Worm (Caenorhabditis elegans) whole organism, late embryonic: ENCODE results near the gene B0285.6.

Experiments used
- C38D4.7 ChIP-seq: fragments of 200-800 bp; sonication (Bioruptor generic); optimal IDR thresholded peaks from 2 replicates; lab custom pipeline; 2018; ENCODE audit warnings: mild to moderate bottlenecking, missing genetic modification characterization, moderate library complexity, missing compliant biosample characterization
- K02D7.2 ChIP-seq: sonication (generic microtip); optimal IDR thresholded peaks from 2 replicates; lab custom pipeline; 2017; ENCODE audit warnings: mild to moderate bottlenecking, missing genetic modification characterization, missing compliant biosample characterization
- K09A11.1 ChIP-seq: sonication (generic microtip); optimal IDR thresholded peaks from 2 replicates; lab custom pipeline; 2017; ENCODE audit warnings: antibody characterized with exemption, mild to moderate bottlenecking, missing genetic modification characterization, missing compliant biosample characterization; ENCODE audit not compliant: insufficient read depth
- T23F11.4 ChIP-seq: fragments of 200-800 bp; sonication (Bioruptor generic); optimal IDR thresholded peaks from 2 replicates; lab custom pipeline; 2018; ENCODE audit warnings: mild to moderate bottlenecking, missing genetic modification characterization, missing compliant biosample characterization
- ama-1 ChIP-seq: fragments of 150-350 bp; optimal IDR thresholded peaks from 2 replicates; lab custom pipeline; 2014
- ceh-14 ChIP-seq: sonication (generic microtip); optimal IDR thresholded peaks from 2 replicates; lab custom pipeline; 2016; ENCODE audit warnings: missing genotype, missing genetic modification characterization, missing compliant biosample characterization
- ceh-19 ChIP-seq: fragments of 200-800 bp; sonication (Bioruptor generic); optimal IDR thresholded peaks from 2 replicates; lab custom pipeline; 2018; ENCODE audit warnings: mild to moderate bottlenecking, missing genetic modification characterization, missing compliant biosample characterization
- ceh-2 ChIP-seq: sonication (generic microtip); optimal IDR thresholded peaks from 2 replicates; lab custom pipeline; 2016; ENCODE audit warnings: missing genotype, missing genetic modification characterization, missing compliant biosample characterization
- ceh-30 ChIP-seq: fragments of 150-350 bp; optimal IDR thresholded peaks from 2 replicates; lab custom pipeline; 2014; ENCODE audit warnings: missing biosample characterization, missing genetic modification characterization
- ceh-45 ChIP-seq: fragments of 200-800 bp; sonication (Bioruptor generic); IDR thresholded peaks from 2 replicates; pipeline ENCODE4 v1.3.6; 2022; ENCODE audit warnings: missing genetic modification reagents, missing genetic modification characterization, missing compliant biosample characterization
- ceh-48 ChIP-seq: sonication (generic microtip); optimal IDR thresholded peaks from 2 replicates; lab custom pipeline; 2016; ENCODE audit warnings: missing genetic modification characterization, inconsistent platforms, missing compliant biosample characterization
- ceh-9 ChIP-seq: sonication (generic microtip); optimal IDR thresholded peaks from 2 replicates; lab custom pipeline; 2016; ENCODE audit warnings: mild to moderate bottlenecking, missing genetic modification characterization, inconsistent platforms, missing compliant biosample characterization
- che-1 ChIP-seq: sonication (generic microtip); optimal IDR thresholded peaks from 2 replicates; lab custom pipeline; 2016; ENCODE audit warnings: mild to moderate bottlenecking, missing genetic modification characterization, missing compliant biosample characterization
- dmd-4 ChIP-seq: sonication (generic microtip); optimal IDR thresholded peaks from 2 replicates; lab custom pipeline; 2016; ENCODE audit warnings: borderline replicate concordance, missing genetic modification characterization, missing compliant biosample characterization
- elt-4 ChIP-seq: sonication (generic microtip); optimal IDR thresholded peaks from 2 replicates; lab custom pipeline; 2016; ENCODE audit warnings: missing genetic modification characterization, missing compliant biosample characterization
- fax-1 ChIP-seq: sonication (generic microtip); optimal IDR thresholded peaks from 2 replicates; lab custom pipeline; 2016; ENCODE audit warnings: missing genotype, missing genetic modification characterization, missing compliant biosample characterization
- fkh-10 ChIP-seq: fragments of 150-350 bp; optimal IDR thresholded peaks from 2 replicates; lab custom pipeline; 2014; ENCODE audit warnings: missing biosample characterization, missing genetic modification reagents, missing genetic modification characterization
- gmeb-2 ChIP-seq: sonication (generic microtip); optimal IDR thresholded peaks from 2 replicates; lab custom pipeline; 2016; ENCODE audit warnings: missing genetic modification characterization, inconsistent platforms, missing compliant biosample characterization
- hlh-8 ChIP-seq: sonication (generic microtip); optimal IDR thresholded peaks from 2 replicates; lab custom pipeline; 2016; ENCODE audit warnings: missing genotype, missing genetic modification characterization, missing compliant biosample characterization
- nfya-1 ChIP-seq: sonication (generic microtip); optimal IDR thresholded peaks from 2 replicates; lab custom pipeline; 2017; ENCODE audit warnings: missing genetic modification characterization, mild to moderate bottlenecking, missing compliant biosample characterization, antibody characterized with exemption, moderate library complexity
- nhr-11 ChIP-seq: fragments of 150-350 bp; optimal IDR thresholded peaks from 2 replicates; lab custom pipeline; 2014; ENCODE audit warnings: missing biosample characterization, missing genetic modification characterization
- nhr-232 ChIP-seq: sonication (generic microtip); optimal IDR thresholded peaks from 2 replicates; lab custom pipeline; 2016; ENCODE audit warnings: missing genetic modification characterization, missing compliant biosample characterization
- odd-2 ChIP-seq: sonication (generic microtip); optimal IDR thresholded peaks from 2 replicates; lab custom pipeline; 2017; ENCODE audit warnings: antibody characterized with exemption, mild to moderate bottlenecking, missing genetic modification characterization, missing compliant biosample characterization
- pax-1 ChIP-seq: fragments of 150-350 bp; optimal IDR thresholded peaks from 2 replicates; lab custom pipeline; 2014; ENCODE audit warnings: missing biosample characterization, missing genetic modification characterization
- pros-1 ChIP-seq: fragments of 150-350 bp; optimal IDR thresholded peaks from 2 replicates; lab custom pipeline; 2014; ENCODE audit warnings: missing biosample characterization, missing genetic modification reagents, missing genetic modification characterization
- ref-2 ChIP-seq: sonication (generic microtip); optimal IDR thresholded peaks from 2 replicates; lab custom pipeline; 2016; ENCODE audit warnings: missing genetic modification characterization, missing compliant biosample characterization
- rnt-1 ChIP-seq: sonication (generic microtip); optimal IDR thresholded peaks from 2 replicates; lab custom pipeline; 2016; ENCODE audit warnings: missing genetic modification characterization, missing compliant biosample characterization
- sdc-2 ChIP-seq: sonication (generic microtip); optimal IDR thresholded peaks from 2 replicates; lab custom pipeline; 2016; ENCODE audit warnings: missing genotype, missing genetic modification characterization, missing compliant biosample characterization
- sox-2 ChIP-seq: fragments of 200-800 bp; sonication (Bioruptor generic); IDR thresholded peaks from 2 replicates; pipeline ENCODE4 v1.3.6; 2022; ENCODE audit warnings: missing genetic modification reagents, missing genetic modification characterization, missing compliant biosample characterization
- tbx-2 ChIP-seq: sonication (generic microtip); optimal IDR thresholded peaks from 2 replicates; lab custom pipeline; 2016; ENCODE audit warnings: missing genetic modification characterization, missing compliant biosample characterization
- tbx-7 ChIP-seq: sonication (generic microtip); optimal IDR thresholded peaks from 2 replicates; lab custom pipeline; 2016; ENCODE audit warnings: missing genotype, missing genetic modification characterization, missing compliant biosample characterization
- ttx-3 ChIP-seq: sonication (generic microtip); optimal IDR thresholded peaks from 2 replicates; lab custom pipeline; 2016; ENCODE audit warnings: missing genetic modification reagents, missing genetic modification characterization, missing compliant biosample characterization
- unc-3 ChIP-seq, 2 experiments: fragments of 200-800 bp in 1 of 2; sonication (Bioruptor generic) in 1 of 2; sonication (generic microtip) in 1 of 2; conservative IDR thresholded peaks in 1 of 2; optimal IDR thresholded peaks in 1 of 2; 2 replicates each; pipeline versions ENCODE4 v1.3.6 to Lab custom; 2016 to 2022; ENCODE audit warnings: missing compliant biosample characterization in 2 of 2, missing genetic modification characterization in 2 of 2, missing genetic modification reagents in 1 of 2
- unc-42 ChIP-seq: sonication (generic microtip); optimal IDR thresholded peaks from 2 replicates; lab custom pipeline; 2016; ENCODE audit warnings: missing genotype, missing genetic modification characterization, missing compliant biosample characterization
- zip-5 ChIP-seq: sonication (generic microtip); optimal IDR thresholded peaks from 2 replicates; lab custom pipeline; 2016; ENCODE audit warnings: missing genetic modification characterization, missing compliant biosample characterization
- ztf-16 ChIP-seq: sonication (generic microtip); optimal IDR thresholded peaks from 2 replicates; lab custom pipeline; 2017; ENCODE audit warnings: missing genetic modification characterization, missing compliant biosample characterization

The B0285.6 gene

DNA sequence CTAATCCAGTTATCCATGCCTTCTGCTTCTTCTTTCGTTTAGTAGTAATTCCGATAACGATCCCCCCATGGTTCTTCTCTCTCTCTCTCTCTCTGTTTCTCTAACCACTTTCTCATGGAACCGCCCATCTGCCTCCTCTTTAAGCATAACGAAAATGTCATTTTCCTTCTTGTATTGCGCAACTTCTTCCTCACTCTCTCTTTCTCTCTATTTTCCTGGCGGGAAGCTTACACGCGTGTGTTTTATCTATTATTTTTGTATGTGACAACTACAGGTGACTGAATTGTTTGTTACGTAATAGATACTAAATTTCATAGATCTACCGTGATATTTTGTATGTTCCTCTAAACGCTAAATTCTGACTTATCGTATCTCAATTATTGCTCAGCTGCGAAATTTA lies 40.5 kb downstream of the B0285.6 start:
- no peak for TF ChIP-seq nhr-232 (tag; lab: Kevin White, UChicago)
- no peak for TF ChIP-seq ceh-19 (GFP tag; lab: Kevin White, UChicago)
- TF ChIP-seq K02D7.2 (tag; lab: Kevin White, UChicago): no peak
- no peak for TF ChIP-seq tbx-2 (tag; lab: Kevin White, UChicago)
- TF ChIP-seq ceh-9: no peak
- no peak for TF ChIP-seq pax-1 (tag; lab: Kevin White, UChicago)
- TF ChIP-seq, all 69 proteins: peak for 0

DNA sequence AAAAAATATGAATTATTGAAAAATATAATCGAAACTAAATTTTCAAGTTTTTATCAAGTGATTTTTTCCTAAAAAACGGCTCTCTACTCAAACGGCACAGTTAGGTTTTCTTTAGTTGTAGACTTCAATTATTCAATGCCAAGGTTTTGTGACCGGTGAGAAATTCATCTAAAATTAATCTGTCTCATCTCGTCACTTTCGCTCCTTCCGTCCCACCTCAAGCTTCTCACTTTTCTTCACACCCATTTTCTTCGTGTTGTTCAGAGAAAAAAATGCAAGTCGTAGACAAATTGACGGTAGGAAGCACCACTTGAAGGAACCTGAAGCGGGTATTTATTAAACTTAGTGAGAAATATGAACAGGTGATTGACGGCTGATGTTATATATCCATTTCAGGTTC lies 41.4 kb downstream of the B0285.6 start:
- TF ChIP-seq rnt-1 (tag; lab: Kevin White, UChicago) (no peak), C38D4.7 (GFP tag; lab: Kevin White, UChicago) (no peak), ceh-30 (tag; lab: Kevin White, UChicago) (no peak), unc-3 (GFP tag; conservative IDR thresholded peaks at IDR 0.05; lab: Robert Waterston, UW) (no peak), unc-3 (tag; optimal IDR thresholded peaks at IDR 0.05; lab: Kevin White, UChicago) (no peak), ceh-14 (tag; lab: Kevin White, UChicago) (no peak), che-1 (tag; lab: Kevin White, UChicago) (no peak), ceh-2 (tag; lab: Kevin White, UChicago) (no peak), pros-1 (no peak), sox-2 (GFP tag; lab: Robert Waterston, UW) (no peak), hlh-8 (tag; lab: Kevin White, UChicago) (no peak), odd-2 (tag; lab: Kevin White, UChicago) (no peak), zip-5 (no peak), dmd-4 (tag; lab: Kevin White, UChicago) (no peak), ceh-45 (GFP tag; lab: Robert Waterston, UW) (no peak), unc-42 (tag; lab: Kevin White, UChicago) (no peak)

DNA sequence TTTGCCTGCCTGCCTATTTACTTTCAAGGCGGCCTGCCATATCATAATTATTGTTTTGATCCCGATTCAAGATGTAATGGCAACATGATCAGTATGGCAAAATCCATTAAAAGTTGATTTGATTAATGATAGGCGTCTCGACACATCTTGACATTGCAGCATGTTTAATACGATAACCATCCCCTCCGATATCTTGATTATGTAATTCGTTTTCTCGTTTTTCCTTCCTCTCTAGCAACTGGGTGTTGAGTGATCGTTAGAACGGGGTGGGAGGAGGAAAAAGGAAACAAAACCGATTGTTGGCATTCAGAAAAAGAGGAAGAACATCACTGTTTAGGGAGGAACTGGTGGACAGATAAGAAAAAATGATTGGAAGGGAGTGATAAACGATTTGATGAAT lies 42.0 kb downstream of the B0285.6 start:
- no peak for TF ChIP-seq unc-42 (tag; lab: Kevin White, UChicago)
- no peak for TF ChIP-seq unc-3 (GFP tag; conservative IDR thresholded peaks at IDR 0.05; lab: Robert Waterston, UW)
- TF ChIP-seq unc-3 (tag; optimal IDR thresholded peaks at IDR 0.05; lab: Kevin White, UChicago): no peak
- TF ChIP-seq elt-4 (tag; lab: Kevin White, UChicago): no peak
- TF ChIP-seq rnt-1 (tag; lab: Kevin White, UChicago): no peak
- TF ChIP-seq ztf-16 (tag; lab: Kevin White, UChicago): no peak
- no peak for TF ChIP-seq fkh-10 (GFP tag; lab: Kevin White, UChicago)
- TF ChIP-seq, all 69 proteins: peak for 0

DNA sequence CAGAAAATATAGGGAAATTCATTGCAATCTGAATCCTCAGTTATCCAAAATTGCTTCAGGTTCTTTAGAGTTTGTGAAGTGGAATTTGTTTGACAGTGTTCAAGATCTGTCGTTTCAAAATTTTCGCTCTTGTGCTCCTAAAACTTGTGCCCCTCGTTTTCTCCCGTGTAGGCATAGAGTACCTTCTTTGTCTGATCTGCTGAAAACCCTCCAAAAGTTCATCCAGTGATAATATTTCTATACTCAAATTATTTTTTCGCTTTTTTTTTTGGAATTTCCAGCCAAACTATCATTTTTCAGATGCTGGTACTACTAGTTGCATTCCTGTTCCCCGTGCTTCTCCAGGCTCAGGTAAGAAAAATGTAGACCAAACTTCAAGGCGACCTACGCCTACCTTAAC lies 44.6 kb downstream of the B0285.6 start, which contains the start of gene R07E5.4:
TSS of gene R07E5.4 (plus strand) at position 301 of the 400 bp plus-strand sequence.
- TF ChIP-seq ttx-3 (tag; lab: Kevin White, UChicago): no peak
- no peak for TF ChIP-seq K09A11.1 (tag; lab: Kevin White, UChicago)
- TF ChIP-seq nhr-11 (tag; lab: Kevin White, UChicago): no peak
- TF ChIP-seq hlh-8 (tag; lab: Kevin White, UChicago): no peak
- no peak for TF ChIP-seq ama-1 (lab: Kevin White, UChicago)
- no peak for TF ChIP-seq gmeb-2

DNA sequence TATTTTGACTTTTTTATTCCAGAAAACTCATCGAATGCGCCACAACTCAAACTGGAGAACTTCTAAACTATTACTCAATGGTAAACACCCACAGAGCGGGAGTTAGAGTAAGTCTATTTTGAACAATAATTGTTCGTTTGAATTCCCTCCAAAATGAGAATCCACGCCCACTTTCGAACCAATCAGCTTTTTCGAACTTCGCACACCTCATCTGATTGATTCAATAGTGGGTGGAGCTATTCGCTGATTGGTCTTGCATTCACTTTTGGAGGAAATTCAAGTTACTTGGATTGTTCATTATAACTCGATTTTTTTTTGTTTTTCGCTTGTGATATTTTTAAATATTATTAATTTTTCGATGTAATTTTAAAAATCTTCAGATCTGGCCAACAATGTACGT lies 46.0 kb downstream of the B0285.6 start:
- peak; percentile 72 for TF ChIP-seq nfya-1
- no peak for TF ChIP-seq ref-2 (tag; lab: Kevin White, UChicago)
- TF ChIP-seq ceh-48: no peak
- no peak for TF ChIP-seq nhr-11 (tag; lab: Kevin White, UChicago)
- TF ChIP-seq sox-2 (GFP tag; lab: Robert Waterston, UW): no peak

DNA sequence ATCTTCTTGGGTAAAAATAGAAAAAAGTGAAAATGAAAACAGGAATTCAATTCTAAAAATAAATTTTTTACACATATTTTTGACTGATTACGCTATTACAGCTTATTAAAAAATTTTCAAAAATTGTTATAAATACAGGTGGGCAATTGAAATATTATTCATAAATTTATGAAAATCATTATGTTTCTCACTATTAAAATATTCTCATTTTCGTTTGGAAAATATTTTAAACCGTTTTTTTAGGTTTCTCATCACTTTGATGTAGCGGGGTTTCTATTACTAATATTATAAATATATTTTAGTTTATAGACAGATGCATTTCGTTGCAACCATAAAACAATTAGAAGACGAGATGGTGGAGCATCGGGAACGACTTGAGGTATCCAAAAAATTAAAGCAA lies 47.2 kb downstream of the B0285.6 start, which contains the start of gene R07E5.5:
TSS of gene R07E5.5 (plus strand) at position 301 of the 400 bp plus-strand sequence.
- TF ChIP-seq tbx-7 (no peak), T23F11.4 (GFP tag; lab: Kevin White, UChicago) (no peak), fax-1 (tag; lab: Kevin White, UChicago) (no peak), sdc-2 (tag; lab: Kevin White, UChicago) (no peak)
